Worm (Caenorhabditis elegans) whole organism, L3 larva: ENCODE results near the gene gcy-25.

Experiments
- ZK546.5 ChIP-seq: sonication (generic microtip); optimal IDR thresholded peaks from 2 replicates; lab custom pipeline; 2017; ENCODE audit warnings: missing biosample characterization, missing genetic modification characterization
- ceh-16 ChIP-seq: sonication (generic microtip); optimal IDR thresholded peaks from 2 replicates; lab custom pipeline; 2017; ENCODE audit warnings: missing biosample characterization, missing genetic modification characterization
- ceh-28 ChIP-seq: fragments of 150-350 bp; optimal IDR thresholded peaks from 2 replicates; lab custom pipeline; 2014; ENCODE audit warnings: missing biosample characterization, missing genetic modification reagents, missing genetic modification characterization
- ceh-9 ChIP-seq: sonication (generic microtip); optimal IDR thresholded peaks from 2 replicates; lab custom pipeline; 2018; ENCODE audit warnings: missing biosample characterization, missing genetic modification characterization
- egl-27 ChIP-seq: sonication (generic microtip); optimal IDR thresholded peaks from 4 replicates; lab custom pipeline; 2017; ENCODE audit warnings: missing biosample characterization, missing genetic modification reagents, missing genetic modification characterization
- egl-5 ChIP-seq: fragments of 150-350 bp; optimal IDR thresholded peaks from 2 replicates; lab custom pipeline; 2017; ENCODE audit warnings: missing biosample characterization, missing genetic modification reagents, missing genetic modification characterization, inconsistent platforms
- elt-1 ChIP-seq: fragments of 150-350 bp; optimal IDR thresholded peaks from 2 replicates; lab custom pipeline; 2014; ENCODE audit warnings: missing biosample characterization, missing genetic modification characterization
- elt-2 ChIP-seq: sonication (generic microtip); optimal IDR thresholded peaks from 2 replicates; lab custom pipeline; 2016; ENCODE audit warnings: missing genetic modification reagents, mild to moderate bottlenecking, missing genetic modification characterization, missing compliant biosample characterization
- fkh-10 ChIP-seq: sonication (generic microtip); optimal IDR thresholded peaks from 2 replicates; lab custom pipeline; 2017; ENCODE audit warnings: missing biosample characterization, missing genetic modification reagents, missing genetic modification characterization
- fkh-2 ChIP-seq: fragments of 150-350 bp; optimal IDR thresholded peaks from 2 replicates; lab custom pipeline; 2014; ENCODE audit warnings: missing biosample characterization, missing genetic modification reagents, missing genetic modification characterization
- hmg-11 ChIP-seq: sonication (generic microtip); optimal IDR thresholded peaks from 2 replicates; lab custom pipeline; 2016; ENCODE audit warnings: missing genetic modification characterization, missing compliant biosample characterization
- jun-1 ChIP-seq: fragments of 150-350 bp; optimal IDR thresholded peaks from 2 replicates; lab custom pipeline; 2014; ENCODE audit warnings: missing biosample characterization, missing genetic modification reagents, missing genetic modification characterization
- lin-15B ChIP-seq: fragments of 150-350 bp; optimal IDR thresholded peaks from 2 replicates; lab custom pipeline; 2014; ENCODE audit warnings: missing biosample characterization, missing genetic modification characterization
- lin-39 ChIP-seq: fragments of 150-350 bp; optimal IDR thresholded peaks from 2 replicates; lab custom pipeline; 2018; ENCODE audit warnings: missing biosample characterization, missing genetic modification reagents, missing genetic modification characterization
- lsy-12 ChIP-seq: sonication (generic microtip); optimal IDR thresholded peaks from 2 replicates; lab custom pipeline; 2016; ENCODE audit warnings: mild to moderate bottlenecking, missing genetic modification characterization, missing compliant biosample characterization
- mdl-1 ChIP-seq: fragments of 150-350 bp; optimal IDR thresholded peaks from 2 replicates; lab custom pipeline; 2014; ENCODE audit warnings: missing biosample characterization, missing genetic modification characterization
- nfya-1 ChIP-seq: sonication (generic microtip); optimal IDR thresholded peaks from 2 replicates; lab custom pipeline; 2017; ENCODE audit warnings: missing genetic modification characterization, mild to moderate bottlenecking, missing compliant biosample characterization, antibody characterized with exemption, moderate library complexity; ENCODE audit not compliant: insufficient read depth
- nhr-237 ChIP-seq: fragments of 150-350 bp; optimal IDR thresholded peaks from 2 replicates; lab custom pipeline; 2014; ENCODE audit warnings: missing biosample characterization, missing genetic modification characterization
- nhr-28 ChIP-seq: fragments of 150-350 bp; optimal IDR thresholded peaks from 2 replicates; lab custom pipeline; 2014; ENCODE audit warnings: missing biosample characterization, missing genetic modification characterization
- nhr-43 ChIP-seq: sonication (generic microtip); optimal IDR thresholded peaks from 2 replicates; lab custom pipeline; 2016; ENCODE audit warnings: mild to moderate bottlenecking, missing genetic modification characterization, missing compliant biosample characterization; ENCODE audit not compliant: poor library complexity, severe bottlenecking
- nhr-76 ChIP-seq: fragments of 150-350 bp; sonication (generic microtip); optimal IDR thresholded peaks from 5 replicates; lab custom pipeline; 2014; ENCODE audit warnings: missing biosample characterization, missing genetic modification characterization
- nhr-77 ChIP-seq: fragments of 150-350 bp; optimal IDR thresholded peaks from 2 replicates; lab custom pipeline; 2014; ENCODE audit warnings: missing biosample characterization, missing genetic modification characterization
- pha-4 ChIP-seq: fragments of 150-350 bp; optimal IDR thresholded peaks from 2 replicates; lab custom pipeline; 2014; ENCODE audit warnings: missing biosample characterization, missing genetic modification reagents, missing genetic modification characterization
- pqm-1 ChIP-seq: fragments of 150-350 bp; optimal IDR thresholded peaks from 2 replicates; lab custom pipeline; 2017; ENCODE audit warnings: missing biosample characterization, missing genetic modification characterization, inconsistent platforms
- skn-1 ChIP-seq: fragments of 150-350 bp; optimal IDR thresholded peaks from 2 replicates; lab custom pipeline; 2014; ENCODE audit warnings: missing biosample characterization, missing genetic modification characterization
- snpc-4 ChIP-seq: fragments of 150-350 bp; optimal IDR thresholded peaks from 2 replicates; lab custom pipeline; 2014; ENCODE audit warnings: missing biosample characterization, missing genetic modification characterization
- unc-39 ChIP-seq: sonication (generic microtip); optimal IDR thresholded peaks from 4 replicates; lab custom pipeline; 2017; ENCODE audit warnings: missing biosample characterization, missing genetic modification characterization
- zag-1 ChIP-seq: fragments of 150-350 bp; optimal IDR thresholded peaks from 2 replicates; lab custom pipeline; 2014; ENCODE audit warnings: missing biosample characterization, missing genetic modification characterization
- ztf-11 ChIP-seq: fragments of 150-350 bp; optimal IDR thresholded peaks from 2 replicates; lab custom pipeline; 2014; ENCODE audit warnings: missing biosample characterization, missing genetic modification characterization
- ztf-4 ChIP-seq: fragments of 150-350 bp; optimal IDR thresholded peaks from 2 replicates; lab custom pipeline; 2014; ENCODE audit warnings: missing biosample characterization, missing genetic modification characterization

gcy-25 gene

DNA sequence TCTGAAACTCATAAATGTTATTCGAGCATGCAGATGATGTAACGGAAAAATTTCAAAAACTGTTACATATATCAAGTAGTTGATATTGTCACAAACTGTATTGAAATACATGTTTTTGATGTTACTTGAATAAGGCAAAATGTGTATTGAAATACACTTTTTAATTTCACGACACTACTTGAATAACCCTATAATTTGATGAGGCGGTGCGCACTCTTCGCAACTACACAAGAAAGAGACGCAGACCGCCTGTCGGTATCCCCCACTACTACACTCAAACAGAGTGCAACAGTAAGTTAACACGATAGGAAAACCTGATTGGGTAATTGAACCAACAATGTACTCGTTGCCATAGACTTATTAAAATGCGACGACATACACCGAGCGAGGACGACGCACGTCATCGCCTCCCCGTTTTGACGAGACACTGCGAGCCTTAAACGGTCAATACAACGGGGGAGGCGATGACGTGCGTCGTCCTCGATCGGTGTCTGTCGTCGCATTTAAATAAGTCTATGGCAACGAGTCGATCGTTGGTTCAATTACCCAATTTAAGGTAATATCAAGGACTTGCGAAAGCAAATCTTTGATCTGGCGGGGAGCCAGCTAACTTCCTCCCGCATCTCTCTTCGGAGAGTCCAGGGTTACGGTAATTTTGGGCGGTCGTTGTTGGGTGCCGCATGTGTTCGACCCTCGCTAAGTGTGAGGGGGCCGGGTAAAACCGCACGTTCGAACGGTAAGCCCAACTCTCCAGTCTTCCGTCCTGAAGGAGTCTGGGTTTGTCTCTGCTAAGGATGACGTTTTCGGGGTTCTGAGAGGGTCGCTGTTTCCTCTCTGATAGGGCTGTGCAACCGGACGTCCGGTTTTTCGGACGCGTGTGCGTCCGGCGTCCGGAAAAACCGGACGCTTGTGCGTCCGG, 19.6 kb upstream of the gcy-25 start:
- TF ChIP-seq jun-1 (tag; lab: Kevin White, UChicago) (no peak), snpc-4 (tag; lab: Kevin White, UChicago) (peak; percentile 62)

DNA sequence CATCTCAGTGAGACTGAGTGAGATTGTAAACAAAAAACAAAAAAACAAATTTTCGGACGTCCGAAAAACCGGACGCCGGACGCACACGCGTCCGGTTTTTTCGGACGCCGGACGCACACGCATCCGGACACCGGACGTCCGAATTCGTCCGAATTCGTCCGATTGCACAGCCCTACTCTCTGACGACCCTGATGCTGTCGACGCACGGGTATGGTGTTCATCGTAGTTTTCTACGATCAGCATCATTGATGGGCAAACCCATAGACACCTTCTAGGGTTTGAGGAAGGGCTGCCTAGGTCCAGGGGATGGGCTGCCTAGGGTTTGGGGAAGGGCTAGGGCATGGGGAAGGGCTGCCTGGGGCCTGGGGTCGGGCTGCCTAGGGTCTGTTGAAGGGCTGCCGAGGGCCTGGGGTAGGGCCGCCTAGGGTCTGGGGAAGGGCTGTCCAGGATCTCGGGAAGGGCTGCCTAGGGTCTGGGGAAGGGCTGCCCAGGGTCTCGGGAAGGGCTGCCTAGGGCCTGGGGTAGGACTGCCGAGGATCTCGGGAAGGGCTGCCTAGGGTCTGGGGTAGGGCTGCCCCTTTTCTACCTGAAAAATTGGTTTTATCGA, 18.8 kb upstream of the gcy-25 start:
- TF ChIP-seq ZK546.5 (tag; lab: Kevin White, UChicago), result no peak
- TF ChIP-seq elt-2 (tag; lab: Kevin White, UChicago), result no peak
- no peak for TF ChIP-seq nhr-28 (tag; lab: Kevin White, UChicago)
- TF ChIP-seq mdl-1 (tag; lab: Kevin White, UChicago), result no peak
- no peak for TF ChIP-seq ztf-11 (tag; lab: Kevin White, UChicago)
- no peak for TF ChIP-seq ceh-28 (tag; lab: Kevin White, UChicago)
- no peak for TF ChIP-seq hmg-11
- TF ChIP-seq lin-39 (tag; lab: Kevin White, UChicago), result no peak
- no peak for TF ChIP-seq jun-1 (tag; lab: Kevin White, UChicago)
- TF ChIP-seq unc-39 (tag; lab: Kevin White, UChicago), result no peak
- TF ChIP-seq nhr-76 (tag; lab: Kevin White, UChicago), result no peak
- no peak for TF ChIP-seq ceh-16 (tag; lab: Kevin White, UChicago)
- TF ChIP-seq egl-5 (tag; lab: Kevin White, UChicago), result no peak
- no peak for TF ChIP-seq nhr-43 (tag; lab: Kevin White, UChicago)
- TF ChIP-seq fkh-2 (tag; lab: Kevin White, UChicago), result no peak
- TF ChIP-seq elt-1, result no peak
- no peak for TF ChIP-seq nhr-77 (tag; lab: Kevin White, UChicago)
- no peak for TF ChIP-seq skn-1 (tag; lab: Kevin White, UChicago)

DNA sequence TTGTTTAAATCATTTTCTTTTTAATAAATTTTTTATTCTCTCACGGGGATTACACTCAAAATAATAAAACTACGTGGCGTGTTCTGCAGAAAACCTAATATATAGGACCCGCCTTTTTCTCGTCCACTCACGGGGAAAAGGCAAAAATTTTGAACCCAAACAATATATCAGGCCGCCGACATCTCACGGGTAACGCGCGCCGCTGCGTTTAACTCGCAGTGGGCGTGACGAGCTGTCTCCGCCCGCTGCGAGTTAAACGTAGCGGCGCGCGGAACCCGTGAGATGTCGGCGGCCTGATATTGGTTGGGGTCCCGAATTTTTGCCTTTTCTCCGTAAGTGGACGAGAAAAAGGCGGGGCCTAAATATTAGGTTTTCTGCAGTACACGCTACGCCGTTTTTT, 11.2 kb upstream of the gcy-25 start:
- TF ChIP-seq nhr-237 (tag; lab: Kevin White, UChicago), result no peak

DNA sequence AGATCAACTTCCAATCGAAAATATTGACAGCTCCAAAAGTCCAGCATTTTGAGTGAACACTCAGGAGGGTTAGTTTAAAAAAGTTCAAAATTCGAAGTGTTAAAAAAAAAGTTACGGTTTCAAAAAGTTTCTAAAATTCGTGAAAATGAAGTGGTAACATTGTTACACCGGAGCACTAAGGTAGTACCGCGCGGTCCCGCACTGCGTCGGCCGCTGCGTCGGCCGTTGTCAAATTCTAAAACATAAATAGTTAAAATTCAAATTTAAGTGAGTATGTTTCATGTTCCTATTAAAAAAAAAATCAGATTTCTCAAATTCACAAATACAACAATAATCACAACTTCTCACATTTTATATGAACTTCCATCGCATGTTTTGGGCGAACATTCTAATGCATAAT, 4.4 kb upstream of the gcy-25 start:
- TF ChIP-seq pqm-1 (tag; lab: Kevin White, UChicago) (no peak), ceh-16 (tag; lab: Kevin White, UChicago) (no peak), lin-39 (tag; lab: Kevin White, UChicago) (no peak), nhr-28 (tag; lab: Kevin White, UChicago) (no peak), lin-15B (no peak), nfya-1 (tag; lab: Kevin White, UChicago) (no peak), pha-4 (tag; lab: Kevin White, UChicago) (no peak)

DNA sequence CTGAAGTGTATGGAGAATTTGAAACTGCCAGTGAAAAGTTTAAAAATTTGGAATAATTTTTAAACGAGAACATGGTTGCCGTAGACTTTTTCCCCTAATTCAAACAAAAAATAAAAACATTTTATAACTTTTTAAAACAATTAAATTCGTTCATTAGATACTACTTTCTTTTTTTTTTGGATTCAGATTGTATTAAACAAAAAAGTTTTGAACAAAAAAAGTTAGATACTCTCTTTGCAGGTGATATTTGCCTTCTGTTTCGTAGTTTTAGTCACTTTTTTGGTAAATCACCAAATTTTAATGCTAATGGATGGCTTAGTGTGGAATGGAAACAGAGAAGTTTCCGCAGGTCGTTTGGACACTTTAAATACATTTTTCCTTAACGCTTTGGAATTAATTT, 2.4 kb upstream of the gcy-25 start, which contains the start of gene Y105C5B.1:
Gene Y105C5B.1 (plus strand): TSS at position 301 of the 400 bp plus-strand sequence.
- TF ChIP-seq lsy-12 (tag; lab: Kevin White, UChicago) (no peak), skn-1 (tag; lab: Kevin White, UChicago) (no peak), ceh-9 (tag; lab: Kevin White, UChicago) (no peak), zag-1 (no peak), fkh-10 (GFP tag; lab: Kevin White, UChicago) (no peak)

DNA sequence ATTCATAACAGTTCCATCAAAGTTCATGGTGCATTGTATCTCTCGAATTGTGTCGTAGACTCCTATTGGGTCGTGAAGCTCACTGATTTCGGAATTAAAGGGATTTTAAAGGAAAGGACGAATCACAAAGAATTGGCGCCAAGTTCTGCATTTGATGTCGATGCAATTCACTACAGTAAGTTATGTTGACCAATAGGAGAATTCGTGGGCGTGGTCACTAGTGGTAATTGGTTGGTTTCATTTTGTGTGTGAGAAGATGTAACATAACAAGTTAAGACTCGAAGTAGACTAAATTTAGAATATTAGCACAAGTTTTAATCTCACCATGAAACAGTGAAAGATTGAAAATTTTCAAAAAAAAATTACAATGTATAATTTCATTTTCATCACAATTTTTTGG, 5.5 kb downstream of the gcy-25 start:
- TF ChIP-seq ceh-16 (tag; lab: Kevin White, UChicago) (no peak), hmg-11 (no peak), nhr-28 (tag; lab: Kevin White, UChicago) (no peak), egl-27 (tag; lab: Kevin White, UChicago) (no peak), ztf-4 (tag; lab: Kevin White, UChicago) (no peak), ZK546.5 (tag; lab: Kevin White, UChicago) (no peak), skn-1 (tag; lab: Kevin White, UChicago) (no peak), nfya-1 (tag; lab: Kevin White, UChicago) (peak; percentile 70)
